Fruit fly (Drosophila melanogaster) whole organism, embryonic: ENCODE data around the gene CG34334.

ENCODE experiments used
- Aef1 ChIP-seq: fragments of 200-800 bp; sonication (Bioruptor generic); IDR thresholded peaks from 3 replicates; pipeline ENCODE4 v1.3.6; 2022; ENCODE audit warnings: missing biosample characterization, missing genetic modification characterization
- Asciz ChIP-seq: fragments of 200-800 bp; sonication (Bioruptor generic); optimal IDR thresholded peaks from 2 replicates; lab custom pipeline; 2017; ENCODE audit warnings: missing biosample characterization, mild to moderate bottlenecking, missing genetic modification characterization, missing genetic modification reagents
- Bdp1 ChIP-seq: fragments of 200-800 bp; sonication (Bioruptor generic); optimal IDR thresholded peaks from 3 replicates; lab custom pipeline; 2016; ENCODE audit warnings: missing biosample characterization, missing genetic modification characterization
- CG12071 ChIP-seq: fragments of 200-800 bp; sonication (Bioruptor generic); optimal IDR thresholded peaks from 3 replicates; lab custom pipeline; 2018; ENCODE audit warnings: missing biosample characterization, mild to moderate bottlenecking, missing genetic modification characterization
- CG12744 ChIP-seq: fragments of 200-800 bp; sonication (Bioruptor generic); optimal IDR thresholded peaks from 2 replicates; lab custom pipeline; 2016; ENCODE audit warnings: missing biosample characterization, missing genetic modification characterization
- CG13287 ChIP-seq: fragments of 200-800 bp; sonication (Bioruptor generic); IDR thresholded peaks from 2 replicates; pipeline ENCODE4 v1.3.6; 2022; ENCODE audit warnings: missing biosample characterization, missing genetic modification characterization; ENCODE audit not compliant: partially characterized antibody
- CG13624 ChIP-seq: fragments of 200-800 bp; sonication (Bioruptor generic); optimal IDR thresholded peaks from 2 replicates; lab custom pipeline; 2016; ENCODE audit warnings: missing biosample characterization, missing genetic modification characterization
- CG17612 ChIP-seq: fragments of 200-800 bp; sonication (Bioruptor generic); IDR thresholded peaks from 2 replicates; pipeline ENCODE4 v1.3.6; 2022; ENCODE audit warnings: missing biosample characterization, missing genetic modification characterization
- CG18262 ChIP-seq: fragments of 200-800 bp; optimal IDR thresholded peaks from 3 replicates; lab custom pipeline; 2019; ENCODE audit warnings: missing biosample characterization, mild to moderate bottlenecking, missing genetic modification characterization, moderate library complexity
- CG2120 ChIP-seq: fragments of 200-800 bp; sonication (Bioruptor generic); optimal IDR thresholded peaks from 3 replicates; lab custom pipeline; 2016; ENCODE audit warnings: missing biosample characterization, missing genetic modification characterization
- CG2202 ChIP-seq: fragments of 200-800 bp; sonication (Bioruptor generic); optimal IDR thresholded peaks from 2 replicates; lab custom pipeline; 2018; ENCODE audit warnings: missing biosample characterization, mild to moderate bottlenecking, missing genetic modification characterization
- CG30403 ChIP-seq: fragments of 200-800 bp; sonication (Bioruptor generic); optimal IDR thresholded peaks from 3 replicates; lab custom pipeline; 2016; ENCODE audit warnings: missing biosample characterization, missing genetic modification characterization
- CG31365 ChIP-seq: fragments of 200-800 bp; sonication (Bioruptor generic); optimal IDR thresholded peaks from 2 replicates; lab custom pipeline; 2018; ENCODE audit warnings: missing biosample characterization, mild to moderate bottlenecking, missing genetic modification characterization
- CG4328 ChIP-seq: fragments of 200-800 bp; sonication (Bioruptor generic); optimal IDR thresholded peaks from 3 replicates; lab custom pipeline; 2017; ENCODE audit warnings: missing biosample characterization, missing genetic modification reagents, missing genetic modification characterization
- CG4424 ChIP-seq: fragments of 200-800 bp; sonication (Bioruptor generic); optimal IDR thresholded peaks from 3 replicates; lab custom pipeline; 2016; ENCODE audit warnings: missing biosample characterization, missing genetic modification characterization
- CG7271 ChIP-seq: fragments of 200-800 bp; sonication (Bioruptor generic); optimal IDR thresholded peaks from 2 replicates; lab custom pipeline; 2018; ENCODE audit warnings: missing biosample characterization, mild to moderate bottlenecking, missing genetic modification characterization, moderate library complexity
- CG7556 ChIP-seq: fragments of 200-800 bp; sonication (Bioruptor generic); optimal IDR thresholded peaks from 2 replicates; lab custom pipeline; 2017; ENCODE audit warnings: missing biosample characterization, mild to moderate bottlenecking, missing genetic modification characterization
- CG7786 ChIP-seq: fragments of 200-800 bp; sonication (Bioruptor generic); optimal IDR thresholded peaks from 2 replicates; lab custom pipeline; 2016; ENCODE audit warnings: missing biosample characterization, missing genetic modification characterization
- CG8359 ChIP-seq: fragments of 200-800 bp; sonication (Bioruptor generic); optimal IDR thresholded peaks from 2 replicates; lab custom pipeline; 2017; ENCODE audit warnings: missing biosample characterization, mild to moderate bottlenecking, missing genetic modification characterization, borderline replicate concordance
- CG8924 ChIP-seq: fragments of 200-800 bp; optimal IDR thresholded peaks from 3 replicates; lab custom pipeline; 2019; ENCODE audit warnings: missing biosample characterization, mild to moderate bottlenecking, missing genetic modification characterization, moderate library complexity
- CG9817 ChIP-seq: fragments of 200-800 bp; sonication (Bioruptor generic); optimal IDR thresholded peaks from 2 replicates; lab custom pipeline; 2018; ENCODE audit warnings: missing biosample characterization, mild to moderate bottlenecking, missing genetic modification characterization, moderate library complexity
- CG9876 ChIP-seq: fragments of 200-800 bp; sonication (Bioruptor generic); optimal IDR thresholded peaks from 2 replicates; lab custom pipeline; 2016; ENCODE audit warnings: missing biosample characterization, missing genetic modification characterization
- Chrac-16 ChIP-seq: fragments of 200-800 bp; sonication (Bioruptor generic); optimal IDR thresholded peaks from 3 replicates; lab custom pipeline; 2016; ENCODE audit warnings: missing biosample characterization, missing genetic modification characterization
- Dbx ChIP-seq: fragments of 200-800 bp; sonication (Bioruptor generic); IDR thresholded peaks from 3 replicates; pipeline ENCODE4 v1.3.6; 2022; ENCODE audit warnings: missing biosample characterization, missing genetic modification characterization
- Dip2 ChIP-seq: fragments of 200-800 bp; sonication (Bioruptor generic); IDR thresholded peaks from 2 replicates; pipeline ENCODE4 v1.3.6; 2022; ENCODE audit warnings: missing biosample characterization, missing genetic modification characterization
- Doc2 ChIP-seq: fragments of 200-800 bp; sonication (Bioruptor generic); IDR thresholded peaks from 2 replicates; pipeline ENCODE4 v1.3.6; 2022; ENCODE audit warnings: missing biosample characterization, missing genetic modification characterization
- Ets65A ChIP-seq: fragments of 200-800 bp; sonication (Bioruptor generic); peaks from one replicate; lab custom pipeline; 2016; ENCODE audit warnings: missing biosample characterization, missing genetic modification characterization
- Fer3 ChIP-seq: fragments of 200-800 bp; sonication (Bioruptor generic); optimal IDR thresholded peaks from 2 replicates; lab custom pipeline; 2018; ENCODE audit warnings: missing biosample characterization, mild to moderate bottlenecking, missing genetic modification characterization, moderate library complexity
- HLHmδ ChIP-seq: fragments of 200-800 bp; sonication (Bioruptor generic); optimal IDR thresholded peaks from 2 replicates; lab custom pipeline; 2018; ENCODE audit warnings: missing biosample characterization, mild to moderate bottlenecking, missing genetic modification characterization, moderate library complexity
- Hmr ChIP-seq: fragments of 200-800 bp; sonication (Bioruptor generic); optimal IDR thresholded peaks from 3 replicates; lab custom pipeline; 2017; ENCODE audit warnings: mild to moderate bottlenecking, missing biosample characterization, missing genetic modification reagents, missing genetic modification characterization
- NFAT ChIP-seq: fragments of 200-800 bp; sonication (Bioruptor generic); IDR thresholded peaks from 2 replicates; pipeline ENCODE4 v1.3.6; 2022; ENCODE audit warnings: missing biosample characterization, missing genetic modification characterization
- Pdp1 ChIP-seq, 2 experiments: fragments of 200-800 bp; sonication (Bioruptor generic); optimal IDR thresholded peaks; 3 replicates each; lab custom pipeline; 2016; ENCODE audit warnings: missing biosample characterization in 2 of 2, missing genetic modification characterization in 2 of 2, mild to moderate bottlenecking in 1 of 2, moderate library complexity in 1 of 2
- Side ChIP-seq: fragments of 200-800 bp; sonication (Bioruptor generic); optimal IDR thresholded peaks from 2 replicates; lab custom pipeline; 2016; ENCODE audit warnings: missing biosample characterization, missing genetic modification characterization
- Xbp1 ChIP-seq: fragments of 200-800 bp; sonication (Bioruptor generic); optimal IDR thresholded peaks from 3 replicates; lab custom pipeline; 2016; ENCODE audit warnings: missing biosample characterization, mild to moderate bottlenecking, missing genetic modification characterization
- ash1 ChIP-seq: fragments of 200-800 bp; sonication (Bioruptor generic); optimal IDR thresholded peaks from 2 replicates; lab custom pipeline; 2018; ENCODE audit warnings: missing biosample characterization, mild to moderate bottlenecking, missing genetic modification characterization
- az2 ChIP-seq: fragments of 200-800 bp; sonication (Bioruptor generic); optimal IDR thresholded peaks from 3 replicates; lab custom pipeline; 2016; ENCODE audit warnings: missing biosample characterization, missing genetic modification characterization
- bcd ChIP-seq: fragments of 200-800 bp; sonication (Bioruptor generic); optimal IDR thresholded peaks from 2 replicates; lab custom pipeline; 2017; ENCODE audit warnings: missing biosample characterization, mild to moderate bottlenecking, missing genetic modification characterization
- btn ChIP-seq: fragments of 200-800 bp; sonication (Bioruptor generic); optimal IDR thresholded peaks from 2 replicates; lab custom pipeline; 2016; ENCODE audit warnings: missing biosample characterization, missing genetic modification characterization
- cas ChIP-seq: fragments of 200-800 bp; sonication (Bioruptor generic); IDR thresholded peaks from 2 replicates; pipeline ENCODE4 v1.3.6; 2022; ENCODE audit warnings: missing biosample characterization, missing genetic modification characterization
- cg ChIP-seq: fragments of 200-800 bp; sonication (Bioruptor generic); optimal IDR thresholded peaks from 3 replicates; lab custom pipeline; 2019; ENCODE audit warnings: missing biosample characterization, mild to moderate bottlenecking, missing genetic modification characterization, moderate library complexity
- danr ChIP-seq: fragments of 200-800 bp; sonication (Bioruptor generic); IDR thresholded peaks from 2 replicates; pipeline ENCODE4 v1.3.6; 2022; ENCODE audit warnings: missing biosample characterization, missing genetic modification characterization
- ftz-f1 ChIP-seq: fragments of 200-800 bp; sonication (Bioruptor generic); optimal IDR thresholded peaks from 2 replicates; lab custom pipeline; 2016; ENCODE audit warnings: missing biosample characterization, missing genetic modification characterization
- gsb ChIP-seq: fragments of 200-800 bp; sonication (Bioruptor generic); IDR thresholded peaks from 2 replicates; pipeline ENCODE4 v1.3.6; 2022; ENCODE audit warnings: missing biosample characterization, missing genetic modification characterization
- hb ChIP-seq: fragments of 200-800 bp; sonication (Bioruptor generic); IDR thresholded peaks from 3 replicates; pipeline ENCODE4 v1.3.6; 2022; ENCODE audit warnings: missing biosample characterization, missing genetic modification characterization; ENCODE audit not compliant: partially characterized antibody
- klu ChIP-seq: fragments of 200-800 bp; sonication (Bioruptor generic); IDR thresholded peaks from 2 replicates; pipeline ENCODE4 v1.3.6; 2022; ENCODE audit warnings: missing biosample characterization, missing genetic modification characterization
- lbe ChIP-seq: fragments of 200-800 bp; sonication (Bioruptor generic); optimal IDR thresholded peaks from 2 replicates; lab custom pipeline; 2016; ENCODE audit warnings: missing biosample characterization, mild to moderate bottlenecking, missing genetic modification characterization
- p53 ChIP-seq: fragments of 200-800 bp; sonication (Bioruptor generic); optimal IDR thresholded peaks from 2 replicates; lab custom pipeline; 2016; ENCODE audit warnings: missing biosample characterization, missing genetic modification characterization
- sc ChIP-seq, 3 experiments: fragments of >200 bp in 2 of 3; fragments of 200-800 bp in 1 of 3; sonication (Bioruptor generic) in 1 of 3; optimal IDR thresholded peaks; 2 replicates in 2 of 3; 3 replicates in 1 of 3; lab custom pipeline; 2017; ENCODE audit warnings: mild to moderate bottlenecking in 1 of 3, missing biosample characterization in 1 of 3, missing genetic modification characterization in 1 of 3, missing genetic modification reagents in 1 of 3
- tgo ChIP-seq: fragments of 200-800 bp; sonication (Bioruptor generic); IDR thresholded peaks from 3 replicates; pipeline ENCODE4 v1.3.6; 2022; ENCODE audit warnings: missing biosample characterization, missing genetic modification characterization
- tll ChIP-seq, 2 experiments: fragments of 200-800 bp in 1 of 2; fragments of >200 bp in 1 of 2; sonication (Bioruptor generic) in 1 of 2; optimal IDR thresholded peaks; 2 replicates each; lab custom pipeline; 2017 to 2019; ENCODE audit warnings: missing biosample characterization in 2 of 2, missing genetic modification characterization in 2 of 2, mild to moderate bottlenecking in 1 of 2, moderate library complexity in 1 of 2
- tx ChIP-seq: fragments of 200-800 bp; sonication (Bioruptor generic); optimal IDR thresholded peaks from 2 replicates; lab custom pipeline; 2016; ENCODE audit warnings: missing biosample characterization, missing genetic modification characterization

The CG34334 gene

DNA sequence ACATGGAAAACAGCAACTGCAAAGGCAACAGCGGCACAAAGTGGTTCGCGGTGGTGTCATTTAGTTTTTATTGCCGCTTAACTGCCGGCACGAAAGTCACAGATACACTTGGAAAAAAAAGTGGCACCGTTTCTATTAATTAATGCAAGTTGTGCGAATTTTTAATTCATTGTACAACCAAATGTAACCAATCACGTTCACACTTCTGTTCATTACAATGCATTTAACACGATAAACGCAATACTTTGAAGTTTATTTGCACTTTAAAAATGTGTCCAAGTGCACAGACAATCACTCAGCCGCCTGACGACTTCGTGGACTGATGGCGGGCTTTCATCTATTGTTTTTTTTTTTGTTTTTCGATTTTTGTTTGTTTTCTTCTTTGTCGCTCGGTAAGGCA lies 39.1 kb upstream of the CG34334 start (continued):
- TF ChIP-seq Pdp1 (GFP tag; optimal IDR thresholded peaks at IDR 0.05; lab: Kevin White, UChicago) = peak; percentile 44 to 55
- no peak for TF ChIP-seq CG9876
- no peak for TF ChIP-seq lbe (GFP tag; lab: Kevin White, UChicago)
- no peak for TF ChIP-seq HLHmδ (GFP tag; lab: Kevin White, UChicago)
- TF ChIP-seq CG18262 (tag; lab: Kevin White, UChicago) = peak; percentile 55
- TF ChIP-seq CG13624 (GFP tag; lab: Kevin White, UChicago) = peak; percentile 9
- no peak for TF ChIP-seq cg (GFP tag; lab: Kevin White, UChicago)
- TF ChIP-seq Aef1 (GFP tag; lab: Robert Waterston, UW) = peak; percentile 54
- TF ChIP-seq sc (optimal IDR thresholded peaks at IDR 0.05; lab: Kevin White, UChicago) = no peak
- peak; percentile 3 for TF ChIP-seq sc (GFP tag; optimal IDR thresholded peaks at IDR 0.05; lab: Kevin White, UChicago)
- peak; percentile 37; the same call in 1 of the 3 replicates for TF ChIP-seq tgo (GFP tag; lab: Robert Waterston, UW)
- no peak for TF ChIP-seq CG7271 (tag; lab: Kevin White, UChicago)
- TF ChIP-seq Dbx (GFP tag; lab: Robert Waterston, UW) = no peak
- TF ChIP-seq CG31365 = no peak
- TF ChIP-seq az2 (GFP tag; lab: Kevin White, UChicago) = peak; percentile 59
- peak; percentile 92 for TF ChIP-seq Ets65A (GFP tag; lab: Kevin White, UChicago)
- peak; percentile 71 for TF ChIP-seq CG4424 (GFP tag; lab: Kevin White, UChicago)
- TF ChIP-seq Xbp1 = peak; percentile 54
- peak; percentile 55 for TF ChIP-seq CG12071 (GFP tag; lab: Kevin White, UChicago)
- no peak for TF ChIP-seq btn (GFP tag; lab: Kevin White, UChicago)
- peak; percentile 71 for TF ChIP-seq Asciz
- no peak for TF ChIP-seq CG7786 (GFP tag; lab: Kevin White, UChicago)
- peak; percentile 52 for TF ChIP-seq CG30403 (GFP tag; lab: Kevin White, UChicago)
- TF ChIP-seq tll (GFP tag; optimal IDR thresholded peaks at IDR 0.05; lab: Kevin White, UChicago) = no peak
- TF ChIP-seq ftz-f1 = no peak
- TF ChIP-seq Dip2 (GFP tag; lab: Robert Waterston, UW) = no peak
- TF ChIP-seq cas = no peak
- peak; percentile 2 for TF ChIP-seq tx (GFP tag; lab: Kevin White, UChicago)
- TF ChIP-seq ash1 (GFP tag; lab: Kevin White, UChicago) = no peak
- peak; percentile 1 for TF ChIP-seq CG2120 (GFP tag; lab: Kevin White, UChicago)
- TF ChIP-seq klu (GFP tag; lab: Robert Waterston, UW) = no peak
- no peak for TF ChIP-seq CG4328
- TF ChIP-seq Fer3 (tag; lab: Kevin White, UChicago) = peak; percentile 46
- TF ChIP-seq NFAT = no peak
- TF ChIP-seq CG8924 (tag; lab: Kevin White, UChicago) = peak; percentile 21
- no peak for TF ChIP-seq CG17612
- no peak for TF ChIP-seq gsb (GFP tag; lab: Robert Waterston, UW)
- TF ChIP-seq CG13287 (GFP tag; lab: Robert Waterston, UW) = no peak
- peak; percentile 30 for TF ChIP-seq Side (GFP tag; lab: Kevin White, UChicago)
- peak; percentile 27 for TF ChIP-seq CG7556 (GFP tag; lab: Kevin White, UChicago)
- peak; percentile 54 for TF ChIP-seq bcd
- TF ChIP-seq hb (GFP tag; lab: Robert Waterston, UW) = no peak
- TF ChIP-seq Chrac-16 = peak; percentile 29
- peak; percentile 19 for TF ChIP-seq CG9817 (tag; lab: Kevin White, UChicago)
- TF ChIP-seq Bdp1 (GFP tag; lab: Kevin White, UChicago) = no peak
- TF ChIP-seq CG12744 (GFP tag; lab: Kevin White, UChicago) = no peak
- peak; percentile 53 for TF ChIP-seq p53 (GFP tag; lab: Kevin White, UChicago)
- TF ChIP-seq Doc2 (GFP tag; lab: Robert Waterston, UW) = no peak
- no peak for TF ChIP-seq CG2202 (tag; lab: Kevin White, UChicago)
- TF ChIP-seq danr (GFP tag; lab: Robert Waterston, UW) = 0 out of 2 replicates have a peak, but pooled peaks have one; percentile 14
- TF ChIP-seq Hmr = peak; percentile 7
- TF ChIP-seq CG8359 (GFP tag; lab: Kevin White, UChicago) = peak; percentile 41
